Fruit fly (Drosophila melanogaster) Kc167 (cell line): Measurements from ENCODE around the gene Xport-B.

Experiments
- Myc ChIP-seq: fragments of >200 bp; optimal IDR thresholded peaks from 2 replicates; lab custom pipeline; 2017; ENCODE audit warnings: missing external identifiers
- Sin3A ChIP-seq: fragments of >200 bp; optimal IDR thresholded peaks from 2 replicates; lab custom pipeline; 2018; ENCODE audit warnings: missing external identifiers

DNA sequence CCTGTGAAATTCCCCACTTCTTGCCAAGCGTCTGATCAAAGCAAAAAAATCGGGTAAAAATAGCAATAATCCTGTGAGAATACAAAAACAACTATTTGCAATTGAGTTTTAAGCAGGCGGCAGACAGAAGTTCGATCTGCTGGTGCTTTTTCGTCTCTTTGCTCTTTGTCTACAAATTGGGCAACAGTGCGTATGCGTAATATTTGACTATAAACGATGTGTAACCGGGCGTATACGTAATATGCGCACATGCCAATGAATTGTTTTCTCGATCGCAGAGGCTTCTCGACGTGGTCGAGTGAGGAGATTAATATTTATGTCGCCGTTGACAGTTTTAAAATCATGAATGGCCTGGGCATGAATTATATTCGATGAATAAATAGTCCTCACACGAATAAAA, 19.9 kb downstream of the Xport-B start:
- TF ChIP-seq Myc (lab: Kevin White, UChicago) (no peak), Sin3A (lab: Kevin White, UChicago) (no peak)
